Fruit fly (Drosophila melanogaster) whole organism, embryonic: Measurements from ENCODE around the gene IntS9.
A peak's percentile ranks its signal among the peaks of the same experiment; 100 is the strongest.

ENCODE experiments used
- Atf6 ChIP-seq: fragments of 200-800 bp; sonication (Bioruptor generic); IDR thresholded peaks from 2 replicates; pipeline ENCODE4 v1.3.6; 2022; ENCODE audit warnings: missing biosample characterization, missing genetic modification characterization
- B-H2 ChIP-seq: fragments of 200-800 bp; sonication (Bioruptor generic); optimal IDR thresholded peaks from 2 replicates; lab custom pipeline; 2018; ENCODE audit warnings: missing biosample characterization, mild to moderate bottlenecking, missing genetic modification characterization
- BtbVII ChIP-seq: fragments of 200-800 bp; sonication (Bioruptor generic); optimal IDR thresholded peaks from 3 replicates; lab custom pipeline; 2017; ENCODE audit warnings: missing biosample characterization, mild to moderate bottlenecking, missing genetic modification characterization
- CG10654 ChIP-seq: fragments of 200-800 bp; sonication (Bioruptor generic); optimal IDR thresholded peaks from 2 replicates; lab custom pipeline; 2016; ENCODE audit warnings: missing biosample characterization, missing genetic modification characterization
- CG11695 ChIP-seq: fragments of 200-800 bp; sonication (Bioruptor generic); IDR thresholded peaks from 3 replicates; pipeline ENCODE4 v1.3.6; 2022; ENCODE audit warnings: missing biosample characterization, missing genetic modification characterization
- CG12071 ChIP-seq: fragments of 200-800 bp; sonication (Bioruptor generic); optimal IDR thresholded peaks from 3 replicates; lab custom pipeline; 2018; ENCODE audit warnings: missing biosample characterization, mild to moderate bottlenecking, missing genetic modification characterization
- CG14667 ChIP-seq: fragments of 200-800 bp; sonication (Bioruptor generic); IDR thresholded peaks from 2 replicates; pipeline ENCODE4 v1.3.6; 2022; ENCODE audit warnings: missing biosample characterization, missing genetic modification characterization
- CG17829 ChIP-seq: fragments of 200-800 bp; optimal IDR thresholded peaks from 2 replicates; lab custom pipeline; 2019; ENCODE audit warnings: missing biosample characterization, mild to moderate bottlenecking, missing genetic modification characterization, moderate library complexity
- CG2116 ChIP-seq: fragments of 200-800 bp; sonication (Bioruptor generic); optimal IDR thresholded peaks from 3 replicates; lab custom pipeline; 2018; ENCODE audit warnings: missing biosample characterization, mild to moderate bottlenecking, missing genetic modification characterization
- CG2712 ChIP-seq: fragments of 200-800 bp; optimal IDR thresholded peaks from 3 replicates; lab custom pipeline; 2019; ENCODE audit warnings: missing biosample characterization, mild to moderate bottlenecking, missing genetic modification characterization, moderate library complexity
- CG30403 ChIP-seq: fragments of 200-800 bp; sonication (Bioruptor generic); optimal IDR thresholded peaks from 3 replicates; lab custom pipeline; 2016; ENCODE audit warnings: missing biosample characterization, missing genetic modification characterization
- CG32532 ChIP-seq: fragments of 200-800 bp; sonication (Bioruptor generic); IDR thresholded peaks from 2 replicates; pipeline ENCODE4 v1.3.6; 2022; ENCODE audit warnings: missing biosample characterization, missing genetic modification characterization
- CG3281 ChIP-seq: fragments of 200-800 bp; sonication (Bioruptor generic); optimal IDR thresholded peaks from 3 replicates; lab custom pipeline; 2017; ENCODE audit warnings: missing biosample characterization, mild to moderate bottlenecking, missing genetic modification characterization
- CG34422 ChIP-seq: fragments of 200-800 bp; sonication (Bioruptor generic); IDR thresholded peaks from 3 replicates; pipeline ENCODE4 v1.3.6; 2022; ENCODE audit warnings: missing biosample characterization, missing genetic modification characterization
- CG3847 ChIP-seq: fragments of 200-800 bp; sonication (Bioruptor generic); IDR thresholded peaks from 2 replicates; pipeline ENCODE4 v1.3.6; 2022; ENCODE audit warnings: missing biosample characterization, missing genetic modification characterization
- CG4424 ChIP-seq: fragments of 200-800 bp; sonication (Bioruptor generic); optimal IDR thresholded peaks from 3 replicates; lab custom pipeline; 2016; ENCODE audit warnings: missing biosample characterization, missing genetic modification characterization
- CG5180 ChIP-seq: fragments of 200-800 bp; sonication (Bioruptor generic); optimal IDR thresholded peaks from 3 replicates; lab custom pipeline; 2017; ENCODE audit warnings: missing biosample characterization, missing genetic modification characterization, mild to moderate bottlenecking, moderate library complexity, missing genetic modification reagents
- CG7839 ChIP-seq: fragments of 200-800 bp; sonication (Bioruptor generic); optimal IDR thresholded peaks from 3 replicates; lab custom pipeline; 2018; ENCODE audit warnings: missing biosample characterization, mild to moderate bottlenecking, missing genetic modification characterization, moderate library complexity
- CG8924 ChIP-seq: fragments of 200-800 bp; optimal IDR thresholded peaks from 3 replicates; lab custom pipeline; 2019; ENCODE audit warnings: missing biosample characterization, mild to moderate bottlenecking, missing genetic modification characterization, moderate library complexity
- CG9727 ChIP-seq: fragments of 200-800 bp; sonication (Bioruptor generic); optimal IDR thresholded peaks from 3 replicates; lab custom pipeline; 2017; ENCODE audit warnings: missing biosample characterization, mild to moderate bottlenecking, missing genetic modification characterization
- Dbx ChIP-seq: fragments of 200-800 bp; sonication (Bioruptor generic); IDR thresholded peaks from 3 replicates; pipeline ENCODE4 v1.3.6; 2022; ENCODE audit warnings: missing biosample characterization, missing genetic modification characterization
- Dp ChIP-seq: fragments of 200-800 bp; sonication (Bioruptor generic); optimal IDR thresholded peaks from 2 replicates; lab custom pipeline; 2018; ENCODE audit warnings: missing biosample characterization, mild to moderate bottlenecking, missing genetic modification characterization, moderate library complexity
- E2f2 ChIP-seq: fragments of 200-800 bp; sonication (Bioruptor generic); IDR thresholded peaks from 2 replicates; pipeline ENCODE4 v1.3.6; 2022; ENCODE audit warnings: missing biosample characterization, missing genetic modification characterization
- Ets65A ChIP-seq: fragments of 200-800 bp; sonication (Bioruptor generic); peaks from one replicate; lab custom pipeline; 2016; ENCODE audit warnings: missing biosample characterization, missing genetic modification characterization
- Ets97D ChIP-seq: fragments of 200-800 bp; sonication (Bioruptor generic); optimal IDR thresholded peaks from 3 replicates; lab custom pipeline; 2016; ENCODE audit warnings: missing biosample characterization, missing genetic modification characterization
- MESR4 ChIP-seq: fragments of 200-800 bp; sonication (Bioruptor generic); optimal IDR thresholded peaks from 2 replicates; lab custom pipeline; 2018; ENCODE audit warnings: missing biosample characterization, mild to moderate bottlenecking, missing genetic modification characterization, moderate library complexity
- Nf-YC ChIP-seq: fragments of 200-800 bp; optimal IDR thresholded peaks from 3 replicates; lab custom pipeline; 2019; ENCODE audit warnings: missing biosample characterization, mild to moderate bottlenecking, missing genetic modification characterization, moderate library complexity
- Opbp ChIP-seq: fragments of 200-800 bp; sonication (Bioruptor generic); IDR thresholded peaks from 3 replicates; pipeline ENCODE4 v1.3.6; 2022; ENCODE audit warnings: missing biosample characterization, missing genetic modification characterization; ENCODE audit not compliant: partially characterized antibody
- Ptx1 ChIP-seq: fragments of 200-800 bp; sonication (Bioruptor generic); IDR thresholded peaks from 2 replicates; pipeline ENCODE4 v1.3.6; 2022; ENCODE audit warnings: missing biosample characterization, missing genetic modification characterization
- Sry-δ ChIP-seq: fragments of 200-800 bp; sonication (Bioruptor generic); optimal IDR thresholded peaks from 2 replicates; lab custom pipeline; 2016; ENCODE audit warnings: missing biosample characterization, missing genetic modification characterization
- Vsx1 ChIP-seq: fragments of 200-800 bp; sonication (Bioruptor generic); optimal IDR thresholded peaks from 2 replicates; lab custom pipeline; 2017; ENCODE audit warnings: missing biosample characterization, mild to moderate bottlenecking, missing genetic modification characterization, missing genetic modification reagents
- caup ChIP-seq: fragments of 200-800 bp; sonication (Bioruptor generic); optimal IDR thresholded peaks from 3 replicates; lab custom pipeline; 2017; ENCODE audit warnings: missing biosample characterization, mild to moderate bottlenecking, missing genetic modification characterization, moderate library complexity; ENCODE audit not compliant: severe bottlenecking
- chm ChIP-seq: fragments of 200-800 bp; sonication (Bioruptor generic); IDR thresholded peaks from 2 replicates; pipeline ENCODE4 v1.3.6; 2022; ENCODE audit warnings: missing biosample characterization, missing genetic modification characterization
- dmrt99B ChIP-seq: fragments of 200-800 bp; sonication (Bioruptor generic); optimal IDR thresholded peaks from 2 replicates; lab custom pipeline; 2018; ENCODE audit warnings: missing biosample characterization, mild to moderate bottlenecking, missing genetic modification characterization, moderate library complexity
- dysf ChIP-seq: fragments of 200-800 bp; sonication (Bioruptor generic); IDR thresholded peaks from 3 replicates; pipeline ENCODE4 v1.3.6; 2022; ENCODE audit warnings: missing biosample characterization, missing genetic modification characterization
- fd3F ChIP-seq: fragments of 200-800 bp; sonication (Bioruptor generic); optimal IDR thresholded peaks from 2 replicates; lab custom pipeline; 2018; ENCODE audit warnings: missing biosample characterization, mild to moderate bottlenecking, missing genetic modification characterization, moderate library complexity
- gcm ChIP-seq: fragments of 200-800 bp; sonication (Bioruptor generic); optimal IDR thresholded peaks from 2 replicates; lab custom pipeline; 2019; ENCODE audit warnings: missing biosample characterization, mild to moderate bottlenecking, missing genetic modification characterization, moderate library complexity
- grau ChIP-seq: fragments of 200-800 bp; optimal IDR thresholded peaks from 3 replicates; lab custom pipeline; 2019; ENCODE audit warnings: missing biosample characterization, mild to moderate bottlenecking, missing genetic modification characterization, moderate library complexity
- grn ChIP-seq: fragments of 200-800 bp; sonication (Bioruptor generic); optimal IDR thresholded peaks from 3 replicates; lab custom pipeline; 2017; ENCODE audit warnings: missing biosample characterization, missing genetic modification characterization
- hkb ChIP-seq, 2 experiments: fragments of 200-800 bp in 1 of 2; fragments of >200 bp in 1 of 2; sonication (Bioruptor generic) in 1 of 2; IDR thresholded peaks in 1 of 2; optimal IDR thresholded peaks in 1 of 2; 2 replicates each; pipeline versions ENCODE4 v1.3.6 to Lab custom; 2017 to 2022; ENCODE audit warnings: missing biosample characterization in 1 of 2, missing genetic modification characterization in 1 of 2
- lilli ChIP-seq: fragments of 200-800 bp; sonication (Bioruptor generic); optimal IDR thresholded peaks from 3 replicates; lab custom pipeline; 2016; ENCODE audit warnings: missing biosample characterization, missing genetic modification characterization
- mam ChIP-seq: fragments of 200-800 bp; sonication (Bioruptor generic); optimal IDR thresholded peaks from 3 replicates; lab custom pipeline; 2016; ENCODE audit warnings: missing biosample characterization, missing genetic modification characterization
- nmo ChIP-seq: fragments of 200-800 bp; sonication (Bioruptor generic); optimal IDR thresholded peaks from 2 replicates; lab custom pipeline; 2018; ENCODE audit warnings: missing biosample characterization, mild to moderate bottlenecking, missing genetic modification characterization, moderate library complexity
- seq ChIP-seq: fragments of 200-800 bp; sonication (Bioruptor generic); IDR thresholded peaks from 2 replicates; pipeline ENCODE4 v1.3.6; 2022; ENCODE audit warnings: missing biosample characterization, missing genetic modification characterization
- tap ChIP-seq: fragments of 200-800 bp; optimal IDR thresholded peaks from 3 replicates; lab custom pipeline; 2019; ENCODE audit warnings: missing biosample characterization, mild to moderate bottlenecking, missing genetic modification characterization, moderate library complexity
- tna ChIP-seq: fragments of 200-800 bp; sonication (Bioruptor generic); IDR thresholded peaks from 2 replicates; pipeline ENCODE4 v1.3.6; 2022; ENCODE audit warnings: missing biosample characterization, missing genetic modification characterization; ENCODE audit not compliant: partially characterized antibody
- tup ChIP-seq: fragments of 200-800 bp; sonication (Bioruptor generic); optimal IDR thresholded peaks from 2 replicates; lab custom pipeline; 2016; ENCODE audit warnings: missing biosample characterization, mild to moderate bottlenecking, missing genetic modification characterization, moderate library complexity

IntS9 gene

dm6 chr3L:16131264-16132066, 26.0 kb upstream of the IntS9 start, which contains the start of the genes Trs20 and elg1 (continued):
- TF ChIP-seq CG4424, result peak; percentile 43
- TF ChIP-seq chm (GFP tag; lab: Robert Waterston, UW), result 0 out of 2 replicates have a peak, but pooled peaks have one; percentile 26
- TF ChIP-seq Vsx1 (GFP tag; lab: Kevin White, UChicago), result peak; percentile 59
- peak; percentile 45 for TF ChIP-seq CG30403
- peak; percentile 49 for TF ChIP-seq caup
- TF ChIP-seq nmo (GFP tag; lab: Kevin White, UChicago), result peak; percentile 66
- no peak for TF ChIP-seq CG5180
- TF ChIP-seq CG32532 (GFP tag; lab: Robert Waterston, UW), result peak; percentile 26; the same call in 1 of the 2 replicates
- TF ChIP-seq gcm (GFP tag; lab: Kevin White, UChicago), result peak; percentile 77
- peak; percentile 85 for TF ChIP-seq CG3847 (GFP tag; lab: Robert Waterston, UW)
- peak; percentile 67 for TF ChIP-seq Nf-YC (tag; lab: Kevin White, UChicago)
- peak; percentile 66 for TF ChIP-seq Ets65A (GFP tag; lab: Kevin White, UChicago)
- peak; percentile 79; the same call in 1 of the 2 replicates for TF ChIP-seq E2f2 (GFP tag; lab: Robert Waterston, UW)
- TF ChIP-seq CG8924 (tag; lab: Kevin White, UChicago), result peak; percentile 84
- TF ChIP-seq CG12071 (GFP tag; lab: Kevin White, UChicago), result no peak
- peak; percentile 75 for TF ChIP-seq MESR4 (GFP tag; lab: Kevin White, UChicago)
- no peak for TF ChIP-seq tna (GFP tag; lab: Robert Waterston, UW)
- TF ChIP-seq BtbVII (GFP tag; lab: Kevin White, UChicago), result no peak
- peak; percentile 51 for TF ChIP-seq CG3281 (GFP tag; lab: Kevin White, UChicago)
- TF ChIP-seq CG2712 (tag; lab: Kevin White, UChicago), result peak; percentile 85
- TF ChIP-seq Atf6 (GFP tag; lab: Robert Waterston, UW), result 0 out of 2 replicates have a peak, but pooled peaks have one; percentile 12
- no peak for TF ChIP-seq hkb (optimal IDR thresholded peaks at IDR 0.05; lab: Kevin White, UChicago)
- 0 out of 2 replicates have a peak, but pooled peaks have one; percentile 25 for TF ChIP-seq hkb (GFP tag; IDR thresholded peaks at IDR 0.05; lab: Robert Waterston, UW)
- peak; percentile 71 for TF ChIP-seq grau
- peak; percentile 63; the same call in 2 of the 3 replicates for TF ChIP-seq Dbx (GFP tag; lab: Robert Waterston, UW)
- TF ChIP-seq dmrt99B (tag; lab: Kevin White, UChicago), result no peak
- peak; percentile 45 for TF ChIP-seq lilli (GFP tag; lab: Kevin White, UChicago)
- no peak for TF ChIP-seq grn (GFP tag; lab: Kevin White, UChicago)
- TF ChIP-seq CG34422, result peak; percentile 58; the same call in 2 of the 3 replicates
- peak; percentile 61 for TF ChIP-seq B-H2 (GFP tag; lab: Kevin White, UChicago)
- TF ChIP-seq fd3F (GFP tag; lab: Kevin White, UChicago), result peak; percentile 46
- no peak for TF ChIP-seq CG14667 (GFP tag; lab: Robert Waterston, UW)
- TF ChIP-seq dysf (GFP tag; lab: Robert Waterston, UW), result peak; percentile 45; the same call in 1 of the 3 replicates
- no peak for TF ChIP-seq Sry-δ
- TF ChIP-seq Ets97D, result peak; percentile 16
- peak; percentile 74 for TF ChIP-seq CG7839 (tag; lab: Kevin White, UChicago)
- TF ChIP-seq CG10654 (GFP tag; lab: Kevin White, UChicago), result peak; percentile 44
- peak; percentile 7 for TF ChIP-seq mam (GFP tag; lab: Kevin White, UChicago)
- peak; percentile 75 for TF ChIP-seq CG17829 (tag; lab: Kevin White, UChicago)
- peak; percentile 53 for TF ChIP-seq CG9727 (GFP tag; lab: Kevin White, UChicago)
- peak; percentile 39 for TF ChIP-seq CG2116 (GFP tag; lab: Kevin White, UChicago)
- TF ChIP-seq CG11695 (GFP tag; lab: Robert Waterston, UW), result peak; percentile 56; the same call in 2 of the 3 replicates
- TF ChIP-seq tap (tag; lab: Kevin White, UChicago), result peak; percentile 45
- TF ChIP-seq Opbp (GFP tag; lab: Robert Waterston, UW), result peak; percentile 42; the same call in 1 of the 3 replicates
- TF ChIP-seq Dp (GFP tag; lab: Kevin White, UChicago), result peak; percentile 79
- TF ChIP-seq seq (GFP tag; lab: Robert Waterston, UW), result 0 out of 2 replicates have a peak, but pooled peaks have one; percentile 22
- TF ChIP-seq Ptx1 (GFP tag; lab: Robert Waterston, UW), result peak; percentile 47
- TF ChIP-seq tup (GFP tag; lab: Kevin White, UChicago), result no peak
